Worm (Caenorhabditis elegans): ENCODE data around the gene R160.12.

Gene R160.12

DNA sequence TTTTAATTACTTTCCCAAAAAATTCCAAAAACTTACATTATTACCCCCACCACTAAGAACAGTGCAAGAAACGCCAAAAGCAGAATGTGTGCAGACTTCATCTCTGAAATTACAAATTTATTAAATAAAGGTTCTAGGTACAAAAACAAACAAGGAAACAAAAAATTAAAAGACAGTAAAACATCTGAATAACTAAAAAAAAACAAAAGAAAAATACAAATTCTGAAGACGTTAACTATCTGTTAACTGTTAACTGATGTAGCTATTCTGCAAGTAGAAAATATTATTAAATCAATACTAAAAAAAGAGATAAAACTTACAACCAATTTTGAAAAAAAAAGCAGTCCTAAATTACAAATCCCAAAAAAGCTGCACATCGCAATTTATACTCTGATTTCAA, 6.2 kb downstream of the R160.12 start, which contains the start of gene R160.13:
TSS of gene R160.13 (minus strand) at position 101 of the 400 bp plus-strand sequence.
- TF ChIP-seq tbx-11 (GFP tag; IDR thresholded peaks at IDR 0.05) (no peak), ets-7 (tag; optimal IDR thresholded peaks at IDR 0.05) (no peak), ceh-13 (GFP tag; optimal IDR thresholded peaks at IDR 0.05) (no peak), B0310.2 (tag; optimal IDR thresholded peaks at IDR 0.05) (no peak), hmbx-1 (tag; optimal IDR thresholded peaks at IDR 0.05) (no peak), ceh-36 (tag; optimal IDR thresholded peaks at IDR 0.05) (no peak), flt-1 (GFP tag; IDR thresholded peaks at IDR 0.05) (no peak), F13C5.2 (tag; optimal IDR thresholded peaks at IDR 0.05) (no peak), sea-1 (GFP tag; conservative IDR thresholded peaks at IDR 0.05) (no peak), aly-1 (tag; optimal IDR thresholded peaks at IDR 0.05) (no peak), tra-4 (tag; optimal IDR thresholded peaks at IDR 0.05) (no peak)

DNA sequence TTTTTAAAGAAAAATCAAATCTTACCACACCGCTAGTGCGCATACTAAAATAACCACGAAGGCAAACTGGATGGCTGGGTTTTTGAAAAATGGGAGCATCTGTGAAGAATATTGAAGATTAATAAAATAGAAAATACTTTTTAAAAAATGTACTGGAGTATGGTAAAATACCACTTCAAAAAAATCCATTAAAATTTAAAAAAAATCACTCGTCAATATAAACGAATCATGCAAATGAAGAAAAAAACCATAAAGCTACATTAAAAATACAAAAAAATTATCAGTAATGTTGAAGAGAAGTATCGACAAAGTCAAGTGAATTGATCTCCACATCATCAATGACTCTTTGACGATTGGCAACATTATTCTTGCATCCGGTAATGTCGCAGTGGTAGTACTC, 6.8 kb downstream of the R160.12 start, which contains the start of gene R160.5:
TSS of gene R160.5 (minus strand) at position 101 of the 400 bp plus-strand sequence.
- TF ChIP-seq hmg-4 (GFP tag; optimal IDR thresholded peaks at IDR 0.05) (no peak), scrt-1 (GFP tag; IDR thresholded peaks at IDR 0.05) (no peak), ceh-36 (tag; optimal IDR thresholded peaks at IDR 0.05) (no peak)

DNA sequence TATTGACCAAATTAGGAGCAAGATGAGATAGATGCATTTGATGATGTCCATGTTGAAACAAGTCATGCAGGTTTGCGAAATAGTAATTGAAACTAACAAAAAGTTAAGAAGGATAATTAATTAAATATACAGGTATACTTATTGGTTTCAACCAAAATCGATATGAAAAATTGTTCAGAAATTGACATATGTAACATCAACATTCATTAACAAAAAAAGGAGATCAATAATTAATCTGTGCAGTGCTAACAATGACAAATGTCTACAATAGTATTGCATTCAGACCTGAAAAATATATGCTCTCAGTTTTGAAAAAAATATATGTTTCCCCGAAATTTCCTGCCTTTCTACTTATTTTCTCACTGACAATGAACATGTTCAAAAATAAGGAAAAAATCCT, 8.8 kb downstream of the R160.12 start, which contains the start of gene R160.4:
TSS of gene R160.4 (minus strand) at position 101 of the 400 bp plus-strand sequence.
- no peak for TF ChIP-seq sea-1 (GFP tag; conservative IDR thresholded peaks at IDR 0.05)
- no peak for TF ChIP-seq aly-1 (tag; optimal IDR thresholded peaks at IDR 0.05)
- no peak for TF ChIP-seq scrt-1 (GFP tag; IDR thresholded peaks at IDR 0.05)
- TF ChIP-seq hmbx-1 (tag; optimal IDR thresholded peaks at IDR 0.05), result no peak

DNA sequence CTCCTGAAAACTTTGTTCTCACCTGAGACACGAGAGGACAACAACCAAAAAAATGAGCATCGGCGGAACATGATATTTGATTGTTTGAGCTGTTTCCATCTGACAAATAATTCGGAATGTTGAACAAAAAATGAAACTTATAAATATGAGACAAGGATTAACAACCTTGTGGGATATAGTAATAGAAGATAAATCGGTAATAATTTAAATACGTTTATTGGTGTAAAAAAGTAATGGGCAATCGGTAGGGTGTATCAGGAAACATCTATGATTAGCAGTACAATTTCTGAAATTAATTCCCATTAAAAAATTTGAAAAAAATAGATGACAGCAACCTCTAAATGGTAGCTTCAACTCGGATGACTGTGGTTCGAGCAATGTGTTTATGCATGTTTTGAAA, 10.2 kb downstream of the R160.12 start, which contains the start of gene R160.10:
TSS of gene R160.10 (minus strand) at position 101 of the 400 bp plus-strand sequence.
- TF ChIP-seq ceh-13 (GFP tag; optimal IDR thresholded peaks at IDR 0.05), result no peak

DNA sequence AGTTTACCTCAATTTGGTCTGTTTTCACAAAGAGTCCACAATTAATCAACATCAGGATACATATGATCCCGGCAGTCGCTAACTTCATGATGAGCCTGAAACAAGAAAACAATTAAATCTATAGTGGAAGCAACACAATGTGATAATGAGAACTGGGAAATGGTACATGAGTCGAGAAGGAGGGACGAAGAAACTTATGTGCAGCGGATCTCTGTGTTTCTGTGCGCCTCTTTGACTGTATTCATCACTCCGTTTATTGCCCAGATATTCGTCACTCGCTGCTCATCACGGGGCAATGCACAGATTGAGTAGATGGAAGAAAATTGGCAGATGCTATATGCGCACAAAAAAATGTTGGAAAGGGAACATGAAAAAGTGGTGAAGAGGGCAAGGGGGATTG, 11.4 kb downstream of the R160.12 start, which contains the start of gene R160.3:
TSS of gene R160.3 (minus strand) at position 101 of the 400 bp plus-strand sequence.
- TF ChIP-seq hmbx-1 (tag; optimal IDR thresholded peaks at IDR 0.05), result no peak
- no peak for TF ChIP-seq flt-1 (GFP tag; IDR thresholded peaks at IDR 0.05)
- TF ChIP-seq tbx-11 (GFP tag; IDR thresholded peaks at IDR 0.05), result no peak
- no peak for TF ChIP-seq ceh-36 (tag; optimal IDR thresholded peaks at IDR 0.05)
- no peak for TF ChIP-seq B0310.2 (tag; optimal IDR thresholded peaks at IDR 0.05)
- TF ChIP-seq hmg-4 (GFP tag; optimal IDR thresholded peaks at IDR 0.05), result no peak
- TF ChIP-seq F13C5.2 (tag; optimal IDR thresholded peaks at IDR 0.05), result no peak
- no peak for TF ChIP-seq ets-7 (tag; optimal IDR thresholded peaks at IDR 0.05)
- no peak for TF ChIP-seq aly-1 (tag; optimal IDR thresholded peaks at IDR 0.05)
- no peak for TF ChIP-seq ama-1 (optimal IDR thresholded peaks at IDR 0.05)
- no peak for TF ChIP-seq hnd-1 (tag; optimal IDR thresholded peaks at IDR 0.05)
- no peak for TF ChIP-seq tra-4 (tag; optimal IDR thresholded peaks at IDR 0.05)
- TF ChIP-seq scrt-1 (GFP tag; IDR thresholded peaks at IDR 0.05), result no peak
- no peak for TF ChIP-seq ceh-13 (GFP tag; optimal IDR thresholded peaks at IDR 0.05)
- TF ChIP-seq tbx-37 (GFP tag; conservative IDR thresholded peaks at IDR 0.05), result no peak
- no peak for TF ChIP-seq sea-1 (GFP tag; conservative IDR thresholded peaks at IDR 0.05)
- no peak for TF ChIP-seq pes-1 (GFP tag; IDR thresholded peaks at IDR 0.05)

DNA sequence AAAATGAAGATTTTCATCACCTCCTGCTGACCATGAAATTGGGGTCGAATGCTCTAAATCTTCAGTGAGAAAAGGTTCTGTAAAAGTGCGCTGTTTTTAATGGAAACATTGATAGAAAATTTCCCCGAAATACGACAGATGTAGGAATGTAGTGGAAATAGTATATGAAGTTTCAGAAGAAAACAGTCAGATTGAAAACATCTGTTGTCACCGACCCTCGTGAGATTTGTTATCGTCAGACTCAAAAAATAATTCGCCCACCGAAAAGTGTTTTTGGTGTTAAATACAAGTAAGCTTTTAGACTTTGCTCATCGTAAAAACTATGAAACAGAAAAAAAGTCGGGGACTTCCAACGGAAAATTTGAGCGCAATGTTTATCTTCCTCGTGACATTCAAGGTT, 12.7 kb downstream of the R160.12 start, which contains the start of gene F14H12.8:
TSS of gene F14H12.8 (minus strand) at position 101 of the 400 bp plus-strand sequence.
- TF ChIP-seq F13C5.2 (tag; optimal IDR thresholded peaks at IDR 0.05) (no peak), ets-7 (tag; optimal IDR thresholded peaks at IDR 0.05) (no peak), tbx-37 (GFP tag; conservative IDR thresholded peaks at IDR 0.05) (no peak), hmbx-1 (tag; optimal IDR thresholded peaks at IDR 0.05) (no peak), aly-1 (tag; optimal IDR thresholded peaks at IDR 0.05) (no peak), ceh-36 (tag; optimal IDR thresholded peaks at IDR 0.05) (no peak), B0310.2 (tag; optimal IDR thresholded peaks at IDR 0.05) (no peak), hmg-4 (GFP tag; optimal IDR thresholded peaks at IDR 0.05) (no peak), tra-4 (tag; optimal IDR thresholded peaks at IDR 0.05) (no peak), ama-1 (optimal IDR thresholded peaks at IDR 0.05) (no peak), tbx-11 (GFP tag; IDR thresholded peaks at IDR 0.05) (no peak), sea-1 (GFP tag; conservative IDR thresholded peaks at IDR 0.05) (no peak)

DNA sequence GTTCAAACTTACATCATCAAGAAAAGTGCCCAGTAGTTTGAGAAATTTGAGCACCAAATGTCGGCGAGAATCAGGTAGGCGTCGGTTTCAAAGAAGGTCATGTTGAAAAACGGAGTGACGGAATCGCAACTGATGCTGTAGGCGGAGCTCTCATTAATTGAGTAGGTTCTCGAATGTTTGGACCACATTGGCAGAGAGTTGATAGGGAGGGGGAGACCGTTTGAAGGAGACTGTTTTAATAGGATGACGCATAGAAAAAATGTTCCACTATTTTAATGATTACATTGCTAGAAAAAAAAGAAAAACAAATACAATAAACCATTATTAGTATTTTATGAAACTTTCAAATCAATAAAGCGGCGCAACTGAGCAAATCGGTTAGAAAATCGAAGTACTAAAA, 14.4 kb downstream of the R160.12 start, which contains the start of gene F14H12.17:
TSS of gene F14H12.17 (minus strand) at position 101 of the 400 bp plus-strand sequence.
- no peak for TF ChIP-seq pes-1 (GFP tag; IDR thresholded peaks at IDR 0.05)
- no peak for TF ChIP-seq hmg-4 (GFP tag; optimal IDR thresholded peaks at IDR 0.05)
- no peak for TF ChIP-seq scrt-1 (GFP tag; IDR thresholded peaks at IDR 0.05)
- TF ChIP-seq tbx-11 (GFP tag; IDR thresholded peaks at IDR 0.05), result no peak
- no peak for TF ChIP-seq ceh-13 (GFP tag; optimal IDR thresholded peaks at IDR 0.05)
- TF ChIP-seq ama-1 (optimal IDR thresholded peaks at IDR 0.05), result no peak
- no peak for TF ChIP-seq tra-4 (tag; optimal IDR thresholded peaks at IDR 0.05)
- no peak for TF ChIP-seq B0310.2 (tag; optimal IDR thresholded peaks at IDR 0.05)
- TF ChIP-seq ceh-36 (tag; optimal IDR thresholded peaks at IDR 0.05), result no peak
- TF ChIP-seq aly-1 (tag; optimal IDR thresholded peaks at IDR 0.05), result no peak
- no peak for TF ChIP-seq hnd-1 (tag; optimal IDR thresholded peaks at IDR 0.05)
- no peak for TF ChIP-seq ets-7 (tag; optimal IDR thresholded peaks at IDR 0.05)
- TF ChIP-seq sea-1 (GFP tag; conservative IDR thresholded peaks at IDR 0.05), result no peak
- TF ChIP-seq flt-1 (GFP tag; IDR thresholded peaks at IDR 0.05), result no peak
- TF ChIP-seq hmbx-1 (tag; optimal IDR thresholded peaks at IDR 0.05), result no peak
- TF ChIP-seq F13C5.2 (tag; optimal IDR thresholded peaks at IDR 0.05), result no peak
- no peak for TF ChIP-seq tbx-37 (GFP tag; conservative IDR thresholded peaks at IDR 0.05)

DNA sequence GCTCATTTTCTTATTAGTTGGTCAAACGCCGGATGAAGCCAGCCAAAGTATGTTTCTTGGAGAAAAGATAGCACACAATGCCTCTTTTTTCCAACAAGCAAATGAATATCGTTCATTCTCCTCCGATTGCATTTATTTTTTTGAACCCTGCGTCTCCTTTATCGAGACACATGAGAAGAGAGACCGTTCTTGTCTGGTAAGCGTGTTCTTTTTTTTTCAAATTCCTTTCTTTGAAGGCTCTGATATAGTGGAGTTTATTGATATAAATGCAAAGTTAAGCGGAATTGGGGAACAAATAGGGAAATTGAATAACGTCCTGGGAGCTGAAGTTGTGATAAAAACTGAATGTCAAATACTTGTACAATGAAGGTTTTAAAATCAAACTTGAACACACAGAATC, 15.1 kb downstream of the R160.12 start, which contains the start of gene F14H12.7:
TSS of gene F14H12.7 (minus strand) at position 101 of the 400 bp plus-strand sequence.
- TF ChIP-seq sea-1 (GFP tag; conservative IDR thresholded peaks at IDR 0.05) (no peak), F13C5.2 (tag; optimal IDR thresholded peaks at IDR 0.05) (no peak), hmg-4 (GFP tag; optimal IDR thresholded peaks at IDR 0.05) (no peak), ets-7 (tag; optimal IDR thresholded peaks at IDR 0.05) (no peak), ceh-13 (GFP tag; optimal IDR thresholded peaks at IDR 0.05) (no peak), hmbx-1 (tag; optimal IDR thresholded peaks at IDR 0.05) (no peak), aly-1 (tag; optimal IDR thresholded peaks at IDR 0.05) (no peak), tra-4 (tag; optimal IDR thresholded peaks at IDR 0.05) (no peak), hnd-1 (tag; optimal IDR thresholded peaks at IDR 0.05) (no peak)
